Worm (Caenorhabditis elegans) whole organism, young adult: ENCODE measurements around the gene dpy-26.
"Not testable (repeated sequence)": the region's sequence is repeated elsewhere in the genome, so short reads cannot be mapped to it uniquely, and the experiment has no call there.

Source experiments
- F57A8.1 ChIP-seq: fragments of 200-800 bp; sonication (Bioruptor generic); optimal IDR thresholded peaks from 2 replicates; lab custom pipeline; 2018; ENCODE audit warnings: mild to moderate bottlenecking, missing genetic modification characterization, moderate library complexity, missing compliant biosample characterization
- ama-1 ChIP-seq, 3 experiments: fragments of 150-350 bp in 1 of 3; sonication (generic microtip) in 2 of 3; optimal IDR thresholded peaks; 2 replicates each; lab custom pipeline; 2014 to 2018; ENCODE audit warnings: missing biosample characterization in 2 of 3, missing genetic modification characterization in 2 of 3, missing genetic modification reagents in 2 of 3
- mel-28 ChIP-seq: sonication (generic microtip); optimal IDR thresholded peaks from 2 replicates; lab custom pipeline; 2016; ENCODE audit warnings: borderline replicate concordance, mild to moderate bottlenecking, missing genetic modification characterization, missing compliant biosample characterization
- mes-4 ChIP-seq: sonication (generic microtip); optimal IDR thresholded peaks from 2 replicates; lab custom pipeline; 2016; ENCODE audit warnings: missing genotype, missing genetic modification characterization, missing compliant biosample characterization

ce11 chrIV:12484479-12484878, 33.3 kb upstream of the dpy-26 start, which contains the start of gene T04A11.4:
- not testable (repeated sequence) for TF ChIP-seq ama-1 (optimal IDR thresholded peaks at IDR 0.05; lab: Kevin White, UChicago); ama-1 (GFP tag; optimal IDR thresholded peaks at IDR 0.05; lab: Kevin White, UChicago); F57A8.1; mel-28 (tag; lab: Kevin White, UChicago); mes-4 (tag; lab: Kevin White, UChicago)
